Worm (Caenorhabditis elegans) whole organism, late embryonic: Measurements from ENCODE around the gene cysl-2.
A peak's percentile ranks its signal among the peaks of the same experiment; 100 is the strongest.

Experiments
- C08G9.2 ChIP-seq: sonication (generic microtip); optimal IDR thresholded peaks from 2 replicates; lab custom pipeline; 2016; ENCODE audit warnings: mild to moderate bottlenecking, missing genetic modification characterization, moderate library complexity, missing compliant biosample characterization
- C38D4.7 ChIP-seq: fragments of 200-800 bp; sonication (Bioruptor generic); optimal IDR thresholded peaks from 2 replicates; lab custom pipeline; 2018; ENCODE audit warnings: mild to moderate bottlenecking, missing genetic modification characterization, moderate library complexity, missing compliant biosample characterization
- F13H6.1 ChIP-seq: sonication (generic microtip); optimal IDR thresholded peaks from 2 replicates; lab custom pipeline; 2016; ENCODE audit warnings: missing genetic modification characterization, missing compliant biosample characterization
- K02D7.2 ChIP-seq: sonication (generic microtip); optimal IDR thresholded peaks from 2 replicates; lab custom pipeline; 2017; ENCODE audit warnings: mild to moderate bottlenecking, missing genetic modification characterization, missing compliant biosample characterization
- T23F11.4 ChIP-seq: fragments of 200-800 bp; sonication (Bioruptor generic); optimal IDR thresholded peaks from 2 replicates; lab custom pipeline; 2018; ENCODE audit warnings: mild to moderate bottlenecking, missing genetic modification characterization, missing compliant biosample characterization
- Y22D7AL.16 ChIP-seq: sonication (generic microtip); optimal IDR thresholded peaks from 2 replicates; lab custom pipeline; 2016; ENCODE audit warnings: missing genetic modification characterization, missing compliant biosample characterization
- ama-1 ChIP-seq: fragments of 150-350 bp; optimal IDR thresholded peaks from 2 replicates; lab custom pipeline; 2014
- ceh-14 ChIP-seq: sonication (generic microtip); optimal IDR thresholded peaks from 2 replicates; lab custom pipeline; 2016; ENCODE audit warnings: missing genotype, missing genetic modification characterization, missing compliant biosample characterization
- ceh-18 ChIP-seq: sonication (generic microtip); optimal IDR thresholded peaks from 2 replicates; lab custom pipeline; 2016; ENCODE audit warnings: missing genetic modification characterization, missing compliant biosample characterization
- ceh-19 ChIP-seq: fragments of 200-800 bp; sonication (Bioruptor generic); optimal IDR thresholded peaks from 2 replicates; lab custom pipeline; 2018; ENCODE audit warnings: mild to moderate bottlenecking, missing genetic modification characterization, missing compliant biosample characterization
- ceh-24 ChIP-seq: sonication (generic microtip); optimal IDR thresholded peaks from 2 replicates; lab custom pipeline; 2016; ENCODE audit warnings: mild to moderate bottlenecking, missing genetic modification characterization, missing compliant biosample characterization
- ceh-31 ChIP-seq: sonication (generic microtip); optimal IDR thresholded peaks from 2 replicates; lab custom pipeline; 2016; ENCODE audit warnings: missing genetic modification characterization, missing compliant biosample characterization
- ceh-34 ChIP-seq: sonication (generic microtip); optimal IDR thresholded peaks from 2 replicates; lab custom pipeline; 2016; ENCODE audit warnings: mild to moderate bottlenecking, missing genetic modification characterization, missing compliant biosample characterization
- ceh-45 ChIP-seq: fragments of 200-800 bp; sonication (Bioruptor generic); IDR thresholded peaks from 2 replicates; pipeline ENCODE4 v1.3.6; 2022; ENCODE audit warnings: missing genetic modification reagents, missing genetic modification characterization, missing compliant biosample characterization
- ceh-48 ChIP-seq: sonication (generic microtip); optimal IDR thresholded peaks from 2 replicates; lab custom pipeline; 2016; ENCODE audit warnings: missing genetic modification characterization, inconsistent platforms, missing compliant biosample characterization
- ceh-6 ChIP-seq: fragments of 200-800 bp; sonication (Bioruptor generic); optimal IDR thresholded peaks from 2 replicates; lab custom pipeline; 2018; ENCODE audit warnings: mild to moderate bottlenecking, missing genetic modification characterization, missing compliant biosample characterization
- dve-1 ChIP-seq: sonication (generic microtip); optimal IDR thresholded peaks from 2 replicates; lab custom pipeline; 2017; ENCODE audit warnings: antibody characterized with exemption, mild to moderate bottlenecking, missing genetic modification characterization, missing compliant biosample characterization
- elt-2 ChIP-seq: sonication (generic microtip); optimal IDR thresholded peaks from 2 replicates; lab custom pipeline; 2016; ENCODE audit warnings: missing genetic modification reagents, missing genetic modification characterization, missing compliant biosample characterization
- elt-4 ChIP-seq: sonication (generic microtip); optimal IDR thresholded peaks from 2 replicates; lab custom pipeline; 2016; ENCODE audit warnings: missing genetic modification characterization, missing compliant biosample characterization
- ets-4 ChIP-seq: sonication (generic microtip); optimal IDR thresholded peaks from 2 replicates; lab custom pipeline; 2016; ENCODE audit warnings: missing genetic modification characterization, missing compliant biosample characterization
- fkh-10 ChIP-seq: fragments of 150-350 bp; optimal IDR thresholded peaks from 2 replicates; lab custom pipeline; 2014; ENCODE audit warnings: missing biosample characterization, missing genetic modification reagents, missing genetic modification characterization
- fkh-6 ChIP-seq: sonication (generic microtip); optimal IDR thresholded peaks from 2 replicates; lab custom pipeline; 2016; ENCODE audit warnings: missing genetic modification characterization, missing compliant biosample characterization
- hlh-13 ChIP-seq: fragments of 200-800 bp; sonication (Bioruptor generic); optimal IDR thresholded peaks from 2 replicates; lab custom pipeline; 2018; ENCODE audit warnings: mild to moderate bottlenecking, missing genetic modification characterization, missing compliant biosample characterization
- hlh-15 ChIP-seq: sonication (generic microtip); optimal IDR thresholded peaks from 2 replicates; lab custom pipeline; 2016; ENCODE audit warnings: missing genetic modification characterization, missing compliant biosample characterization
- hlh-30 ChIP-seq: sonication (generic microtip); optimal IDR thresholded peaks from 2 replicates; lab custom pipeline; 2017; ENCODE audit warnings: antibody characterized with exemption, missing genetic modification characterization, missing compliant biosample characterization; ENCODE audit not compliant: insufficient read depth
- hlh-6 ChIP-seq: sonication (generic microtip); optimal IDR thresholded peaks from 2 replicates; lab custom pipeline; 2016; ENCODE audit warnings: missing genotype, missing genetic modification characterization, missing compliant biosample characterization
- hlh-8 ChIP-seq: sonication (generic microtip); optimal IDR thresholded peaks from 2 replicates; lab custom pipeline; 2016; ENCODE audit warnings: missing genotype, missing genetic modification characterization, missing compliant biosample characterization
- madf-2 ChIP-seq: sonication (generic microtip); optimal IDR thresholded peaks from 2 replicates; lab custom pipeline; 2017; ENCODE audit warnings: missing genetic modification characterization, missing compliant biosample characterization
- mec-3 ChIP-seq: sonication (generic microtip); optimal IDR thresholded peaks from 2 replicates; lab custom pipeline; 2016; ENCODE audit warnings: borderline replicate concordance, missing genetic modification characterization, missing compliant biosample characterization
- nfya-1 ChIP-seq: sonication (generic microtip); optimal IDR thresholded peaks from 2 replicates; lab custom pipeline; 2017; ENCODE audit warnings: missing genetic modification characterization, mild to moderate bottlenecking, missing compliant biosample characterization, antibody characterized with exemption, moderate library complexity
- nhr-11 ChIP-seq: fragments of 150-350 bp; optimal IDR thresholded peaks from 2 replicates; lab custom pipeline; 2014; ENCODE audit warnings: missing biosample characterization, missing genetic modification characterization
- nhr-232 ChIP-seq: sonication (generic microtip); optimal IDR thresholded peaks from 2 replicates; lab custom pipeline; 2016; ENCODE audit warnings: missing genetic modification characterization, missing compliant biosample characterization
- npax-4 ChIP-seq: sonication (generic microtip); optimal IDR thresholded peaks from 2 replicates; lab custom pipeline; 2016; ENCODE audit warnings: missing genetic modification characterization, missing compliant biosample characterization
- odd-2 ChIP-seq: sonication (generic microtip); optimal IDR thresholded peaks from 2 replicates; lab custom pipeline; 2017; ENCODE audit warnings: antibody characterized with exemption, mild to moderate bottlenecking, missing genetic modification characterization, missing compliant biosample characterization
- pag-3 ChIP-seq: sonication (generic microtip); optimal IDR thresholded peaks from 2 replicates; lab custom pipeline; 2016; ENCODE audit warnings: missing compliant biosample characterization, missing genetic modification characterization, borderline replicate concordance
- pat-9 ChIP-seq: fragments of 200-800 bp; sonication (Bioruptor generic); optimal IDR thresholded peaks from 2 replicates; lab custom pipeline; 2018; ENCODE audit warnings: mild to moderate bottlenecking, missing genetic modification characterization, moderate library complexity, missing compliant biosample characterization
- pax-1 ChIP-seq: fragments of 150-350 bp; optimal IDR thresholded peaks from 2 replicates; lab custom pipeline; 2014; ENCODE audit warnings: missing biosample characterization, missing genetic modification characterization
- pha-2 ChIP-seq: sonication (generic microtip); optimal IDR thresholded peaks from 2 replicates; lab custom pipeline; 2017; ENCODE audit warnings: mild to moderate bottlenecking, missing genetic modification characterization, missing compliant biosample characterization
- pha-4 ChIP-seq: fragments of 150-350 bp; optimal IDR thresholded peaks from 2 replicates; lab custom pipeline; 2018; ENCODE audit warnings: missing biosample characterization, missing genetic modification reagents, missing genetic modification characterization
- pqm-1 ChIP-seq: sonication (generic microtip); optimal IDR thresholded peaks from 2 replicates; lab custom pipeline; 2016; ENCODE audit warnings: missing genetic modification characterization, missing compliant biosample characterization
- ref-2 ChIP-seq: sonication (generic microtip); optimal IDR thresholded peaks from 2 replicates; lab custom pipeline; 2016; ENCODE audit warnings: missing genetic modification characterization, missing compliant biosample characterization
- sox-2 ChIP-seq: fragments of 200-800 bp; sonication (Bioruptor generic); IDR thresholded peaks from 2 replicates; pipeline ENCODE4 v1.3.6; 2022; ENCODE audit warnings: missing genetic modification reagents, missing genetic modification characterization, missing compliant biosample characterization
- sox-4 ChIP-seq: sonication (generic microtip); optimal IDR thresholded peaks from 2 replicates; lab custom pipeline; 2017; ENCODE audit warnings: mild to moderate bottlenecking, missing genetic modification characterization, inconsistent platforms, missing compliant biosample characterization
- syd-9 ChIP-seq: sonication (generic microtip); optimal IDR thresholded peaks from 2 replicates; lab custom pipeline; 2016; ENCODE audit warnings: mild to moderate bottlenecking, missing genetic modification characterization, moderate library complexity, missing compliant biosample characterization
- tbx-2 ChIP-seq: sonication (generic microtip); optimal IDR thresholded peaks from 2 replicates; lab custom pipeline; 2016; ENCODE audit warnings: missing genetic modification characterization, missing compliant biosample characterization
- tbx-7 ChIP-seq: sonication (generic microtip); optimal IDR thresholded peaks from 2 replicates; lab custom pipeline; 2016; ENCODE audit warnings: missing genotype, missing genetic modification characterization, missing compliant biosample characterization
- unc-42 ChIP-seq: sonication (generic microtip); optimal IDR thresholded peaks from 2 replicates; lab custom pipeline; 2016; ENCODE audit warnings: missing genotype, missing genetic modification characterization, missing compliant biosample characterization
- unc-55 ChIP-seq: sonication (generic microtip); optimal IDR thresholded peaks from 2 replicates; lab custom pipeline; 2017; ENCODE audit warnings: missing biosample characterization, missing genetic modification reagents, missing genetic modification characterization
- unc-86 ChIP-seq: sonication (generic microtip); optimal IDR thresholded peaks from 2 replicates; lab custom pipeline; 2016; ENCODE audit warnings: missing genetic modification characterization, missing compliant biosample characterization
- ztf-16 ChIP-seq: sonication (generic microtip); optimal IDR thresholded peaks from 2 replicates; lab custom pipeline; 2017; ENCODE audit warnings: missing genetic modification characterization, missing compliant biosample characterization

Gene cysl-2

ce11 chrII:14497848-14498247, 3.6 kb upstream of the cysl-2 start, which contains the start of gene dhs-8:
Gene dhs-8 (plus strand): TSS chrII:14498026.
- TF ChIP-seq C38D4.7, result no peak
- TF ChIP-seq ceh-48, result no peak
- no peak for TF ChIP-seq ceh-31 (tag; lab: Kevin White, UChicago)
- no peak for TF ChIP-seq npax-4
- TF ChIP-seq hlh-15 (tag; lab: Kevin White, UChicago), result no peak
- TF ChIP-seq pag-3 (tag; lab: Kevin White, UChicago), result no peak
- no peak for TF ChIP-seq pha-2
- no peak for TF ChIP-seq elt-4
- no peak for TF ChIP-seq nhr-11 (tag; lab: Kevin White, UChicago)
- no peak for TF ChIP-seq ceh-19 (GFP tag; lab: Kevin White, UChicago)
- TF ChIP-seq F13H6.1 (tag; lab: Kevin White, UChicago), result no peak
- no peak for TF ChIP-seq nfya-1 (tag; lab: Kevin White, UChicago)
- no peak for TF ChIP-seq hlh-30 (tag; lab: Kevin White, UChicago)
- no peak for TF ChIP-seq ref-2 (tag; lab: Kevin White, UChicago)
- TF ChIP-seq tbx-7, result no peak
- no peak for TF ChIP-seq tbx-2 (tag; lab: Kevin White, UChicago)
- no peak for TF ChIP-seq fkh-10 (GFP tag; lab: Kevin White, UChicago)

ce11 chrII:14496809-14497208, 2.6 kb upstream of the cysl-2 start:
- peak; percentile 73 for TF ChIP-seq F13H6.1 (tag; lab: Kevin White, UChicago)
- peak; percentile 59 for TF ChIP-seq syd-9 (tag; lab: Kevin White, UChicago)
- TF ChIP-seq hlh-8 (tag; lab: Kevin White, UChicago), result peak; percentile 63
- no peak for TF ChIP-seq unc-55 (GFP tag; lab: Kevin White, UChicago)
- peak; percentile 10 for TF ChIP-seq unc-42
- peak; percentile 74 for TF ChIP-seq T23F11.4 (GFP tag; lab: Kevin White, UChicago)
- no peak for TF ChIP-seq elt-4
- TF ChIP-seq sox-2, result peak; percentile 79
- TF ChIP-seq fkh-6 (tag; lab: Kevin White, UChicago), result peak; percentile 85
- peak; percentile 34 for TF ChIP-seq ceh-24 (tag; lab: Kevin White, UChicago)
- TF ChIP-seq ztf-16 (tag; lab: Kevin White, UChicago), result peak; percentile 94
- TF ChIP-seq pag-3 (tag; lab: Kevin White, UChicago), result peak; percentile 4
- peak; percentile 77 for TF ChIP-seq ceh-48
- peak; percentile 5 for TF ChIP-seq mec-3 (tag; lab: Kevin White, UChicago)
- peak; percentile 83 for TF ChIP-seq ref-2 (tag; lab: Kevin White, UChicago)
- TF ChIP-seq Y22D7AL.16 (tag; lab: Kevin White, UChicago), result peak; percentile 71
- TF ChIP-seq ceh-19 (GFP tag; lab: Kevin White, UChicago), result peak; percentile 82
- TF ChIP-seq ceh-6 (GFP tag; lab: Kevin White, UChicago), result peak; percentile 92
- TF ChIP-seq ets-4 (tag; lab: Kevin White, UChicago), result peak; percentile 63
- peak; percentile 93 for TF ChIP-seq elt-2 (tag; lab: Kevin White, UChicago)
- peak; percentile 88 for TF ChIP-seq pha-2
- no peak for TF ChIP-seq pha-4 (tag; lab: Kevin White, UChicago)
- TF ChIP-seq pax-1 (tag; lab: Kevin White, UChicago), result no peak
- TF ChIP-seq C08G9.2 (tag; lab: Kevin White, UChicago), result peak; percentile 83
- TF ChIP-seq tbx-2 (tag; lab: Kevin White, UChicago), result peak; percentile 91
- TF ChIP-seq nhr-232 (tag; lab: Kevin White, UChicago), result peak; percentile 85
- peak; percentile 88 for TF ChIP-seq dve-1 (tag; lab: Kevin White, UChicago)
- peak; percentile 90 for TF ChIP-seq pqm-1 (tag; lab: Kevin White, UChicago)
- peak; percentile 70 for TF ChIP-seq ceh-14
- no peak for TF ChIP-seq ceh-45 (GFP tag; lab: Robert Waterston, UW)
- TF ChIP-seq hlh-6 (tag; lab: Kevin White, UChicago), result peak; percentile 91
- TF ChIP-seq ama-1 (lab: Kevin White, UChicago), result no peak
- peak; percentile 80 for TF ChIP-seq sox-4 (tag; lab: Kevin White, UChicago)
- peak; percentile 72 for TF ChIP-seq unc-86 (tag; lab: Kevin White, UChicago)
- TF ChIP-seq pat-9 (tag; lab: Kevin White, UChicago), result peak; percentile 90
- peak; percentile 86 for TF ChIP-seq madf-2 (tag; lab: Kevin White, UChicago)
- peak; percentile 86 for TF ChIP-seq ceh-34 (tag; lab: Kevin White, UChicago)
- TF ChIP-seq ceh-18 (tag; lab: Kevin White, UChicago), result peak; percentile 83
- TF ChIP-seq odd-2 (tag; lab: Kevin White, UChicago), result peak; percentile 58
- TF ChIP-seq K02D7.2 (tag; lab: Kevin White, UChicago), result peak; percentile 82
- peak; percentile 75 for TF ChIP-seq hlh-13 (GFP tag; lab: Kevin White, UChicago)
- peak; percentile 53 for TF ChIP-seq tbx-7
- peak; percentile 82 for TF ChIP-seq C38D4.7
